In the genomic region with DNA sequence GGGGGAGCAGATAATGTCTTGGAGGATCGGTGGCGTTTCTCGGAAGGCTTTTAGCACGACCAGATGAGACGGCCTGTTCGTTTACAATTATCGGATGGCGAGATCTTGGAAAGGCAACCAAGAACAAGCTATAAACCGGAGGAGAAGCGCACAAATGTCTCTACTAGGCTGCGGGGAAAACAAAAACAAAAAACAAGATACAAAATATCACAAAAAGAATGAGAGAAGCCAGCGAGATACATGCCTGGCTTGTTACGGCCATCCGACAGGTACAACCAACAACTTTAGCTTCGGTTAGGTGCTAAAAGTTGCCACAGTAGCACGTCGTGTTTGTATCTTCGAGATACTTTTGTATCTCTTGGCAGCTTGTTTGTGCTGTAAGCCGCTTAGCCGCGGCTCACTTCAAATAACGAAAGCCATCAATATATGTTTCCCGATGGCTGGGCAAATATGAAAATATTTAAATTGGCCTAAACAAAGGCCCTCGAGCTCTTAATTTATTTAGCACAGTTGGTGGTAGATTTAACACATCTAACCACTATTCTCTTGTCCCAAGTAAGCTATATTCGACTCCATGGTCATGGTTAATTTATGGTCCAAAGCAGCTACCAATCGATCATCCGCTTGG, we compare ENCODE assay signal across 3 fruit fly cellular contexts.
TF ChIP-seq lines count a peak whose summit lies in the region.

No protein-coding gene starts in this region.

- no peak for TF ChIP-seq CTCF in whole organism, embryonic (GFP tag; optimal IDR thresholded peaks at IDR 0.05; lab: Kevin White, UChicago)

TF ChIP-seq in whole organism, embryonic, 481 proteins besides CTCF, POLR2A, EP300 and RAD21 (continues in another document):
- TF ChIP-seq fru (optimal IDR thresholded peaks at IDR 0.05; lab: Kevin White, UChicago), result no peak
- TF ChIP-seq CG11456 (GFP tag; IDR thresholded peaks at IDR 0.05; lab: Robert Waterston, UW), result no peak
- TF ChIP-seq mirr (GFP tag; optimal IDR thresholded peaks at IDR 0.05; lab: Kevin White, UChicago), result no peak
- 0 out of 2 replicates have a peak, but pooled peaks have one; percentile 22 for TF ChIP-seq CG32532 (GFP tag; IDR thresholded peaks at IDR 0.05; lab: Robert Waterston, UW)
- TF ChIP-seq tll (GFP tag; optimal IDR thresholded peaks at IDR 0.05; lab: Kevin White, UChicago), result peak in 1 of 2 experiments; percentile 57
- TF ChIP-seq CG16815 (GFP tag; optimal IDR thresholded peaks at IDR 0.05; lab: Kevin White, UChicago), result no peak
- TF ChIP-seq CG10431 (GFP tag; optimal IDR thresholded peaks at IDR 0.05; lab: Kevin White, UChicago), result no peak
- no peak for TF ChIP-seq CG33557 (GFP tag; optimal IDR thresholded peaks at IDR 0.05; lab: Kevin White, UChicago)
- TF ChIP-seq CG6254 (GFP tag; optimal IDR thresholded peaks at IDR 0.05; lab: Kevin White, UChicago), result no peak
- peak; percentile 10 for TF ChIP-seq kni (GFP tag; optimal IDR thresholded peaks at IDR 0.05; lab: Kevin White, UChicago)
- no peak for TF ChIP-seq prd (optimal IDR thresholded peaks at IDR 0.05; lab: Kevin White, UChicago)
- TF ChIP-seq prd (GFP tag; IDR thresholded peaks at IDR 0.05; lab: Robert Waterston, UW), result no peak
- TF ChIP-seq lab (GFP tag; optimal IDR thresholded peaks at IDR 0.05; lab: Kevin White, UChicago), result peak; percentile 6
- TF ChIP-seq sd (tag; optimal IDR thresholded peaks at IDR 0.05; lab: Kevin White, UChicago), result peak; percentile 10
- no peak for TF ChIP-seq peb (GFP tag; IDR thresholded peaks at IDR 0.05; lab: Robert Waterston, UW)
- peak; percentile 38 for TF ChIP-seq CG17568 (GFP tag; optimal IDR thresholded peaks at IDR 0.05; lab: Kevin White, UChicago)
- no peak for TF ChIP-seq jigr1 (GFP tag; IDR thresholded peaks at IDR 0.05; lab: Robert Waterston, UW)
- TF ChIP-seq CG8359 (GFP tag; optimal IDR thresholded peaks at IDR 0.05; lab: Kevin White, UChicago; ENCODE audit: borderline replicate concordance), result no peak
- TF ChIP-seq Gsc (GFP tag; IDR thresholded peaks at IDR 0.05; lab: Robert Waterston, UW), result no peak
- no peak for TF ChIP-seq vnd (GFP tag; IDR thresholded peaks at IDR 0.05; lab: Robert Waterston, UW; ENCODE audit: partially characterized antibody)
- TF ChIP-seq az2 (GFP tag; optimal IDR thresholded peaks at IDR 0.05; lab: Kevin White, UChicago), result no peak
- TF ChIP-seq CG12942 (GFP tag; optimal IDR thresholded peaks at IDR 0.05; lab: Kevin White, UChicago), result no peak
- peak; percentile 21 for TF ChIP-seq gsb-n (tag; optimal IDR thresholded peaks at IDR 0.05; lab: Kevin White, UChicago)
- TF ChIP-seq oc (tag; optimal IDR thresholded peaks at IDR 0.05; lab: Kevin White, UChicago), result peak; percentile 90
- TF ChIP-seq CG9876 (GFP tag; optimal IDR thresholded peaks at IDR 0.05; lab: Kevin White, UChicago), result no peak
- no peak for TF ChIP-seq Sry-δ (GFP tag; optimal IDR thresholded peaks at IDR 0.05; lab: Kevin White, UChicago)
- TF ChIP-seq gem (tag; optimal IDR thresholded peaks at IDR 0.05; lab: Kevin White, UChicago), result no peak
- TF ChIP-seq CG1602 (GFP tag; optimal IDR thresholded peaks at IDR 0.05; lab: Kevin White, UChicago), result no peak

TF ChIP-seq in whole organism, prepupa, 60 proteins besides CTCF, POLR2A, EP300 and RAD21 (continues in another document):
- TF ChIP-seq Hr39 (GFP tag; optimal IDR thresholded peaks at IDR 0.05; lab: Kevin White, UChicago) (no peak), CG16779 (tag; optimal IDR thresholded peaks at IDR 0.05; lab: Kevin White, UChicago) (peak; percentile 8), cyc (GFP tag; optimal IDR thresholded peaks at IDR 0.05; lab: Kevin White, UChicago) (no peak), salr (GFP tag; optimal IDR thresholded peaks at IDR 0.05; lab: Kevin White, UChicago) (no peak), CG11762 (GFP tag; optimal IDR thresholded peaks at IDR 0.05; lab: Kevin White, UChicago; ENCODE audit: insufficient read depth) (no peak), Gug (GFP tag; IDR thresholded peaks at IDR 0.05; lab: Robert Waterston, UW) (no peak), CG32006 (GFP tag; optimal IDR thresholded peaks at IDR 0.05; lab: Kevin White, UChicago) (no peak), dac (GFP tag; optimal IDR thresholded peaks at IDR 0.05; lab: Kevin White, UChicago) (no peak), fkh (GFP tag; optimal IDR thresholded peaks at IDR 0.05; lab: Kevin White, UChicago) (peak; percentile 71), CG1621 (tag; optimal IDR thresholded peaks at IDR 0.05; lab: Kevin White, UChicago) (peak; percentile 54), CG3919 (GFP tag; optimal IDR thresholded peaks at IDR 0.05; lab: Kevin White, UChicago) (no peak), CG8632 (GFP tag; optimal IDR thresholded peaks at IDR 0.05; lab: Kevin White, UChicago) (no peak), CG15336 (GFP tag; IDR thresholded peaks at IDR 0.05; lab: Robert Waterston, UW) (peak; percentile 40; the same call in 1 of the 2 replicates), CG9139 (GFP tag; optimal IDR thresholded peaks at IDR 0.05; lab: Kevin White, UChicago) (no peak), fd85E (GFP tag; optimal IDR thresholded peaks at IDR 0.05; lab: Kevin White, UChicago) (no peak), dsx (GFP tag; optimal IDR thresholded peaks at IDR 0.05; lab: Kevin White, UChicago; ENCODE audit: poor library complexity, severe bottlenecking) (peak; percentile 47), CG6276 (GFP tag; optimal IDR thresholded peaks at IDR 0.05; lab: Kevin White, UChicago) (no peak), Eip78C (GFP tag; lab: Kevin White, UChicago) (peak; percentile 15), CG8319 (GFP tag; optimal IDR thresholded peaks at IDR 0.05; lab: Kevin White, UChicago) (no peak), Ets96B (tag; optimal IDR thresholded peaks at IDR 0.05; lab: Kevin White, UChicago) (peak; percentile 16), Met (GFP tag; optimal IDR thresholded peaks at IDR 0.05; lab: Kevin White, UChicago) (no peak), Lpt (GFP tag; optimal IDR thresholded peaks at IDR 0.05; lab: Kevin White, UChicago) (peak; percentile 43), Blimp-1 (GFP tag; optimal IDR thresholded peaks at IDR 0.05; lab: Kevin White, UChicago) (no peak), CG11902 (GFP tag; optimal IDR thresholded peaks at IDR 0.05; lab: Kevin White, UChicago) (no peak), CG31627 (GFP tag; optimal IDR thresholded peaks at IDR 0.05; lab: Kevin White, UChicago) (no peak), Sox102F (GFP tag; optimal IDR thresholded peaks at IDR 0.05; lab: Kevin White, UChicago) (no peak), esn (GFP tag; optimal IDR thresholded peaks at IDR 0.05; lab: Kevin White, UChicago) (no peak), Smox (GFP tag; optimal IDR thresholded peaks at IDR 0.05; lab: Kevin White, UChicago) (no peak), CG11294 (GFP tag; IDR thresholded peaks at IDR 0.05; lab: Robert Waterston, UW) (no peak), lz (GFP tag; optimal IDR thresholded peaks at IDR 0.05; lab: Kevin White, UChicago) (no peak), fd59A (GFP tag; optimal IDR thresholded peaks at IDR 0.05; lab: Kevin White, UChicago) (no peak)

TF ChIP-seq in whole organism, pupa, 21 proteins besides CTCF, POLR2A, EP300 and RAD21:
- TF ChIP-seq CG8159 (tag; optimal IDR thresholded peaks at IDR 0.05; lab: Kevin White, UChicago) (peak; percentile 10), CG4496 (GFP tag; IDR thresholded peaks at IDR 0.05; lab: Robert Waterston, UW) (no peak; the same call in 2 of the 3 replicates), CG14655 (GFP tag; optimal IDR thresholded peaks at IDR 0.05; lab: Kevin White, UChicago) (peak; percentile 48), Pif1B (GFP tag; optimal IDR thresholded peaks at IDR 0.05; lab: Kevin White, UChicago) (no peak), D1 (tag; optimal IDR thresholded peaks at IDR 0.05; lab: Kevin White, UChicago) (no peak), gl (tag; optimal IDR thresholded peaks at IDR 0.05; lab: Kevin White, UChicago) (peak; percentile 78), CG8301 (tag; optimal IDR thresholded peaks at IDR 0.05; lab: Kevin White, UChicago) (peak; percentile 2), CG9948 (tag; optimal IDR thresholded peaks at IDR 0.05; lab: Kevin White, UChicago) (no peak), CG13204 (GFP tag; optimal IDR thresholded peaks at IDR 0.05; lab: Kevin White, UChicago) (peak; percentile 41), fd96Ca (GFP tag; IDR thresholded peaks at IDR 0.05; lab: Robert Waterston, UW) (no peak), EcR (GFP tag; optimal IDR thresholded peaks at IDR 0.05; lab: Kevin White, UChicago) (no peak), rn (GFP tag; IDR thresholded peaks at IDR 0.05; lab: Robert Waterston, UW) (no peak), Pif1A (GFP tag; optimal IDR thresholded peaks at IDR 0.05; lab: Kevin White, UChicago) (no peak), CG10348 (GFP tag; IDR thresholded peaks at IDR 0.05; lab: Robert Waterston, UW) (no peak), CG12605 (GFP tag; IDR thresholded peaks at IDR 0.05; lab: Robert Waterston, UW) (peak; percentile 34; the same call in 1 of the 2 replicates), Snoo (tag; optimal IDR thresholded peaks at IDR 0.05; lab: Kevin White, UChicago) (no peak), CG32121 (GFP tag; IDR thresholded peaks at IDR 0.05; lab: Robert Waterston, UW) (no peak), CG34367 (tag; optimal IDR thresholded peaks at IDR 0.05; lab: Kevin White, UChicago) (peak; percentile 56), CG17806 (tag; optimal IDR thresholded peaks at IDR 0.05; lab: Kevin White, UChicago) (peak; percentile 24), Ets98B (GFP tag; IDR thresholded peaks at IDR 0.05; lab: Robert Waterston, UW) (no peak), CG15710 (tag; optimal IDR thresholded peaks at IDR 0.05; lab: Kevin White, UChicago) (peak; percentile 29)
